Fruit fly (Drosophila melanogaster): ENCODE data around the gene tos.
A peak's percentile ranks its signal among the peaks of the same experiment; 100 is the strongest.

DNA sequence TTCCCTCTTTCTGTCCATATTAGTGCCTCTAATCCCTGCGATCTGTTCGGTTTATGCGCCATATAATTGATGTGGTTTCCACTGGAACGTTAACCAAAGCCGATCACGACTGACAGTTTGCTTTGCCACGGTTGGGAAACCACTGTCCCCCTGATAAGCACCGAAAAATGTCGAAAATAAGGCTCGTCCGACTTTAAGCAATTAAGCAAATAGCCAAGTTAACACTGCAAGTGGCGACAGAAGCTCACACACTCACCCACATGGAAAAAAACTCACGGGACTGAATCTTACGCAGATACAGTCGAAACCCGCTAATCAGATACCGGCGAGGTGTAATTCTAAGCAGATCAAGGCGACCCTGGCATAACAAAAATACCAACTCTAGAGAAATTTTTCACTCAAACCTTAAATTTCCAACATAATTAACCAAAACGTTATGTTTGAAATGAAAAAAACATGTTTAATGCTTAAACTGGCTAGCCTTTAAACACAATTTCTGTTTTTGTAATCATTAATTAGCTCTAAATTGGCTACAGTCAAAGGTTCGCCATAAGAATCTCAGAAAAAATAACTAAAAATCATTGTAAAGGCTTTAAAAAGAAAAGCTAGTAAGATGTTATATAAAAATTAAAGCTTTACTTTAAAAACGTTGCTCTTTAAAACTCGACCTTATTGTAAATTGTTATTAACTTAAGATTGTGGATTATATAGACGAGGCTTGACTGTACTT, 3.8 kb downstream of the tos start:
- TF ChIP-seq cic (GFP tag; optimal IDR thresholded peaks at IDR 0.05) (no peak), kay (GFP tag; ENCODE audit: borderline replicate concordance) (peak; percentile 4), CG7045 (GFP tag; optimal IDR thresholded peaks at IDR 0.05) (peak; percentile 54), ovo (GFP tag; optimal IDR thresholded peaks at IDR 0.05) (no peak), pad (GFP tag; optimal IDR thresholded peaks at IDR 0.05) (no peak), Hr96 (GFP tag; optimal IDR thresholded peaks at IDR 0.05) (no peak)
